Fruit fly (Drosophila melanogaster) whole organism, embryonic: ENCODE results near the gene CG17778.

Source experiments
- B-H1 ChIP-seq: fragments of 200-800 bp; sonication (Bioruptor generic); IDR thresholded peaks from 3 replicates; pipeline ENCODE4 v1.3.6; 2022; ENCODE audit warnings: missing biosample characterization, missing genetic modification characterization
- CG10431 ChIP-seq: fragments of 200-800 bp; sonication (Bioruptor generic); optimal IDR thresholded peaks from 3 replicates; lab custom pipeline; 2018; ENCODE audit warnings: missing biosample characterization, mild to moderate bottlenecking, missing genetic modification characterization
- CG10959 ChIP-seq: fragments of 200-800 bp; sonication (Bioruptor generic); IDR thresholded peaks from 2 replicates; pipeline ENCODE4 v1.3.6; 2022; ENCODE audit warnings: missing biosample characterization, missing genetic modification characterization
- CG12942 ChIP-seq: fragments of 200-800 bp; sonication (Bioruptor generic); optimal IDR thresholded peaks from 3 replicates; lab custom pipeline; 2016; ENCODE audit warnings: missing biosample characterization, missing genetic modification characterization
- CG13624 ChIP-seq: fragments of 200-800 bp; sonication (Bioruptor generic); optimal IDR thresholded peaks from 2 replicates; lab custom pipeline; 2016; ENCODE audit warnings: missing biosample characterization, missing genetic modification characterization
- CG14050 ChIP-seq: fragments of 200-800 bp; sonication (Bioruptor generic); IDR thresholded peaks from 3 replicates; pipeline ENCODE4 v1.3.6; 2022; ENCODE audit warnings: missing biosample characterization, missing genetic modification characterization
- CG15269 ChIP-seq: fragments of 200-800 bp; sonication (Bioruptor generic); optimal IDR thresholded peaks from 2 replicates; lab custom pipeline; 2018; ENCODE audit warnings: missing biosample characterization, mild to moderate bottlenecking, missing genetic modification characterization, moderate library complexity
- CG1529 ChIP-seq: fragments of 200-800 bp; sonication (Bioruptor generic); optimal IDR thresholded peaks from 3 replicates; lab custom pipeline; 2018; ENCODE audit warnings: missing biosample characterization, missing genetic modification characterization
- CG1647 ChIP-seq: fragments of 200-800 bp; sonication (Bioruptor generic); optimal IDR thresholded peaks from 3 replicates; lab custom pipeline; 2016; ENCODE audit warnings: missing biosample characterization, missing genetic modification characterization
- CG16779 ChIP-seq: fragments of 200-800 bp; sonication (Bioruptor generic); IDR thresholded peaks from 2 replicates; pipeline ENCODE4 v1.3.6; 2022; ENCODE audit warnings: missing biosample characterization, missing genetic modification characterization
- CG17829 ChIP-seq: fragments of 200-800 bp; optimal IDR thresholded peaks from 2 replicates; lab custom pipeline; 2019; ENCODE audit warnings: missing biosample characterization, mild to moderate bottlenecking, missing genetic modification characterization, moderate library complexity
- CG30403 ChIP-seq: fragments of 200-800 bp; sonication (Bioruptor generic); optimal IDR thresholded peaks from 3 replicates; lab custom pipeline; 2016; ENCODE audit warnings: missing biosample characterization, missing genetic modification characterization
- CG32767 ChIP-seq: fragments of 200-800 bp; sonication (Bioruptor generic); IDR thresholded peaks from 2 replicates; pipeline ENCODE4 v1.3.6; 2022; ENCODE audit warnings: missing biosample characterization, missing genetic modification characterization
- CG42726 ChIP-seq: fragments of 200-800 bp; sonication (Bioruptor generic); IDR thresholded peaks from 2 replicates; pipeline ENCODE4 v1.3.6; 2022; ENCODE audit warnings: missing biosample characterization, missing genetic modification characterization; ENCODE audit not compliant: partially characterized antibody
- CG6272 ChIP-seq: fragments of 200-800 bp; sonication (Bioruptor generic); IDR thresholded peaks from 2 replicates; pipeline ENCODE4 v1.3.6; 2022; ENCODE audit warnings: missing biosample characterization, missing genetic modification characterization
- CG7745 ChIP-seq: fragments of 200-800 bp; sonication (Bioruptor generic); optimal IDR thresholded peaks from 2 replicates; lab custom pipeline; 2018; ENCODE audit warnings: missing biosample characterization, mild to moderate bottlenecking, missing genetic modification characterization, moderate library complexity
- CG8089 ChIP-seq: fragments of 200-800 bp; sonication (Bioruptor generic); optimal IDR thresholded peaks from 3 replicates; lab custom pipeline; 2016; ENCODE audit warnings: missing biosample characterization, missing genetic modification characterization
- CHES-1-like ChIP-seq: fragments of 200-800 bp; sonication (Bioruptor generic); optimal IDR thresholded peaks from 2 replicates; lab custom pipeline; 2016; ENCODE audit warnings: missing biosample characterization, missing genetic modification characterization
- CTCF ChIP-seq: fragments of 200-800 bp; sonication (Bioruptor generic); optimal IDR thresholded peaks from 2 replicates; lab custom pipeline; 2017; ENCODE audit warnings: missing biosample characterization, mild to moderate bottlenecking, missing genetic modification characterization, moderate library complexity
- Drgx ChIP-seq: fragments of 200-800 bp; sonication (Bioruptor generic); IDR thresholded peaks from 2 replicates; pipeline ENCODE4 v1.3.6; 2022; ENCODE audit warnings: missing biosample characterization, missing genetic modification characterization
- GATAe ChIP-seq: fragments of 200-800 bp; sonication (Bioruptor generic); conservative IDR thresholded peaks from 2 replicates; pipeline ENCODE4 v1.3.6; 2022; ENCODE audit warnings: missing biosample characterization, missing genetic modification characterization
- HLH54F ChIP-seq: fragments of 200-800 bp; sonication (Bioruptor generic); optimal IDR thresholded peaks from 3 replicates; lab custom pipeline; 2016; ENCODE audit warnings: missing biosample characterization, missing genetic modification characterization
- MBD-R2 ChIP-seq: fragments of 200-800 bp; sonication (Bioruptor generic); IDR thresholded peaks from 2 replicates; pipeline ENCODE4 v1.3.6; 2022; ENCODE audit warnings: missing biosample characterization, missing genetic modification characterization
- Oli ChIP-seq: fragments of 200-800 bp; sonication (Bioruptor generic); optimal IDR thresholded peaks from 2 replicates; lab custom pipeline; 2018; ENCODE audit warnings: missing biosample characterization, mild to moderate bottlenecking, missing genetic modification characterization, moderate library complexity
- Opbp ChIP-seq: fragments of 200-800 bp; sonication (Bioruptor generic); IDR thresholded peaks from 3 replicates; pipeline ENCODE4 v1.3.6; 2022; ENCODE audit warnings: missing biosample characterization, missing genetic modification characterization; ENCODE audit not compliant: partially characterized antibody
- PHDP ChIP-seq: fragments of 200-800 bp; sonication (Bioruptor generic); optimal IDR thresholded peaks from 3 replicates; lab custom pipeline; 2018; ENCODE audit warnings: missing biosample characterization, mild to moderate bottlenecking, missing genetic modification characterization, moderate library complexity
- Sry-β ChIP-seq: fragments of 200-800 bp; sonication (Bioruptor generic); optimal IDR thresholded peaks from 2 replicates; lab custom pipeline; 2018; ENCODE audit warnings: missing biosample characterization, mild to moderate bottlenecking, missing genetic modification characterization, moderate library complexity
- Sry-δ ChIP-seq: fragments of 200-800 bp; sonication (Bioruptor generic); optimal IDR thresholded peaks from 2 replicates; lab custom pipeline; 2016; ENCODE audit warnings: missing biosample characterization, missing genetic modification characterization
- YL-1 ChIP-seq: fragments of 200-800 bp; sonication (Bioruptor generic); optimal IDR thresholded peaks from 3 replicates; lab custom pipeline; 2017; ENCODE audit warnings: missing biosample characterization, mild to moderate bottlenecking, missing genetic modification characterization
- ab ChIP-seq: fragments of 200-800 bp; sonication (Bioruptor generic); optimal IDR thresholded peaks from 2 replicates; lab custom pipeline; 2016; ENCODE audit warnings: missing biosample characterization, missing genetic modification characterization
- ara ChIP-seq: fragments of 200-800 bp; sonication (Bioruptor generic); IDR thresholded peaks from 2 replicates; pipeline ENCODE4 v1.3.6; 2022; ENCODE audit warnings: missing biosample characterization, missing genetic modification characterization
- bcd ChIP-seq: fragments of 200-800 bp; sonication (Bioruptor generic); optimal IDR thresholded peaks from 2 replicates; lab custom pipeline; 2017; ENCODE audit warnings: missing biosample characterization, mild to moderate bottlenecking, missing genetic modification characterization
- btn ChIP-seq: fragments of 200-800 bp; sonication (Bioruptor generic); optimal IDR thresholded peaks from 2 replicates; lab custom pipeline; 2016; ENCODE audit warnings: missing biosample characterization, missing genetic modification characterization
- chinmo ChIP-seq: fragments of 200-800 bp; sonication (Bioruptor generic); IDR thresholded peaks from 4 replicates; pipeline ENCODE4 v1.3.6; 2022; ENCODE audit warnings: missing biosample characterization, missing genetic modification characterization; ENCODE audit not compliant: partially characterized antibody
- crol ChIP-seq: fragments of 200-800 bp; sonication (Bioruptor generic); IDR thresholded peaks from 2 replicates; pipeline ENCODE4 v1.3.6; 2022; ENCODE audit warnings: missing biosample characterization, missing genetic modification characterization
- dmrt99B ChIP-seq: fragments of 200-800 bp; sonication (Bioruptor generic); optimal IDR thresholded peaks from 2 replicates; lab custom pipeline; 2018; ENCODE audit warnings: missing biosample characterization, mild to moderate bottlenecking, missing genetic modification characterization, moderate library complexity
- ems ChIP-seq: fragments of 200-800 bp; sonication (Bioruptor generic); optimal IDR thresholded peaks from 3 replicates; lab custom pipeline; 2016; ENCODE audit warnings: missing biosample characterization, missing genetic modification characterization
- esg ChIP-seq: fragments of 200-800 bp; sonication (Bioruptor generic); conservative IDR thresholded peaks from 2 replicates; pipeline ENCODE4 v1.3.6; 2022; ENCODE audit warnings: missing biosample characterization, missing genetic modification characterization
- eve ChIP-seq, 2 experiments: fragments of >200 bp; optimal IDR thresholded peaks; 2 replicates each; lab custom pipeline; 2017; ENCODE audit warnings: missing biosample characterization in 2 of 2, missing genetic modification characterization in 2 of 2
- ewg ChIP-seq: fragments of 200-800 bp; sonication (Bioruptor generic); optimal IDR thresholded peaks from 3 replicates; lab custom pipeline; 2017; ENCODE audit warnings: mild to moderate bottlenecking, missing biosample characterization, missing genetic modification reagents, missing genetic modification characterization
- gsb ChIP-seq: fragments of 200-800 bp; sonication (Bioruptor generic); IDR thresholded peaks from 2 replicates; pipeline ENCODE4 v1.3.6; 2022; ENCODE audit warnings: missing biosample characterization, missing genetic modification characterization
- ham ChIP-seq: fragments of 200-800 bp; sonication (Bioruptor generic); IDR thresholded peaks from 2 replicates; pipeline ENCODE4 v1.3.6; 2022; ENCODE audit warnings: missing biosample characterization, missing genetic modification characterization
- kni ChIP-seq: fragments of 200-800 bp; sonication (Bioruptor generic); optimal IDR thresholded peaks from 3 replicates; lab custom pipeline; 2017; ENCODE audit warnings: mild to moderate bottlenecking, missing biosample characterization, missing genetic modification reagents, missing genetic modification characterization
- lilli ChIP-seq: fragments of 200-800 bp; sonication (Bioruptor generic); optimal IDR thresholded peaks from 3 replicates; lab custom pipeline; 2016; ENCODE audit warnings: missing biosample characterization, missing genetic modification characterization
- nerfin-1 ChIP-seq: fragments of 200-800 bp; sonication (Bioruptor generic); optimal IDR thresholded peaks from 3 replicates; lab custom pipeline; 2019; ENCODE audit warnings: missing biosample characterization, mild to moderate bottlenecking, missing genetic modification characterization, moderate library complexity
- nom ChIP-seq: fragments of 200-800 bp; sonication (Bioruptor generic); optimal IDR thresholded peaks from 2 replicates; lab custom pipeline; 2017; ENCODE audit warnings: missing biosample characterization, missing genetic modification characterization, mild to moderate bottlenecking, moderate library complexity, missing genetic modification reagents
- phol ChIP-seq: fragments of 200-800 bp; sonication (Bioruptor generic); optimal IDR thresholded peaks from 3 replicates; lab custom pipeline; 2018; ENCODE audit warnings: missing biosample characterization, mild to moderate bottlenecking, missing genetic modification characterization, moderate library complexity
- run ChIP-seq: fragments of 200-800 bp; sonication (Bioruptor generic); optimal IDR thresholded peaks from 3 replicates; lab custom pipeline; 2018; ENCODE audit warnings: missing biosample characterization, mild to moderate bottlenecking, missing genetic modification characterization
- scrt ChIP-seq: fragments of 200-800 bp; sonication (Bioruptor generic); optimal IDR thresholded peaks from 2 replicates; lab custom pipeline; 2018; ENCODE audit warnings: missing biosample characterization, mild to moderate bottlenecking, missing genetic modification characterization, moderate library complexity
- sens-2 ChIP-seq: fragments of 200-800 bp; sonication (Bioruptor generic); IDR thresholded peaks from 2 replicates; pipeline ENCODE4 v1.3.6; 2022; ENCODE audit warnings: missing biosample characterization, missing genetic modification characterization
- sqz ChIP-seq: fragments of 200-800 bp; sonication (Bioruptor generic); optimal IDR thresholded peaks from 3 replicates; lab custom pipeline; 2018; ENCODE audit warnings: missing biosample characterization, mild to moderate bottlenecking, missing genetic modification characterization
- stwl ChIP-seq: fragments of 200-800 bp; sonication (Bioruptor generic); optimal IDR thresholded peaks from 3 replicates; lab custom pipeline; 2018; ENCODE audit warnings: missing biosample characterization, mild to moderate bottlenecking, missing genetic modification characterization, moderate library complexity

The CG17778 gene

dm6 chrX:487517-487957, 6.9 kb upstream of the CG17778 start, which contains the start of the genes CG18273 and CG3156 (continued):
- TF ChIP-seq ems (GFP tag; lab: Kevin White, UChicago) = no peak
- no peak for TF ChIP-seq nom (GFP tag; lab: Kevin White, UChicago)
- no peak for TF ChIP-seq CTCF (GFP tag; lab: Kevin White, UChicago)
- TF ChIP-seq CG42726 = no peak
- no peak for TF ChIP-seq CG32767 (GFP tag; lab: Robert Waterston, UW)
- TF ChIP-seq dmrt99B (tag; lab: Kevin White, UChicago) = no peak
- peak; percentile 75 for TF ChIP-seq Sry-δ
- no peak for TF ChIP-seq esg (GFP tag; lab: Robert Waterston, UW)
- peak; percentile 66 for TF ChIP-seq CHES-1-like (GFP tag; lab: Kevin White, UChicago)
- peak; percentile 43 for TF ChIP-seq CG13624 (GFP tag; lab: Kevin White, UChicago)
- TF ChIP-seq kni (GFP tag; lab: Kevin White, UChicago) = peak; percentile 60
- no peak for TF ChIP-seq crol (GFP tag; lab: Robert Waterston, UW)
- no peak for TF ChIP-seq CG8089 (GFP tag; lab: Kevin White, UChicago)
- TF ChIP-seq phol (tag; lab: Kevin White, UChicago) = peak; percentile 59
- TF ChIP-seq ab (GFP tag; lab: Kevin White, UChicago) = no peak
- no peak for TF ChIP-seq CG15269
- no peak for TF ChIP-seq CG6272
- TF ChIP-seq CG7745 (tag; lab: Kevin White, UChicago) = no peak
- TF ChIP-seq chinmo = no peak
- peak; percentile 57 for TF ChIP-seq CG17829 (tag; lab: Kevin White, UChicago)
- TF ChIP-seq GATAe (GFP tag; lab: Robert Waterston, UW) = no peak
- TF ChIP-seq CG10959 (GFP tag; lab: Robert Waterston, UW) = no peak
- TF ChIP-seq HLH54F (GFP tag; lab: Kevin White, UChicago) = no peak
- TF ChIP-seq nerfin-1 = peak; percentile 37
- TF ChIP-seq CG10431 (GFP tag; lab: Kevin White, UChicago) = no peak
- no peak for TF ChIP-seq PHDP (tag; lab: Kevin White, UChicago)
- no peak for TF ChIP-seq CG12942 (GFP tag; lab: Kevin White, UChicago)
- TF ChIP-seq sens-2 = no peak
- TF ChIP-seq eve (GFP tag; optimal IDR thresholded peaks at IDR 0.05; lab: Kevin White, UChicago) = no peak
- peak; percentile 26 for TF ChIP-seq lilli (GFP tag; lab: Kevin White, UChicago)
- no peak for TF ChIP-seq sqz
- TF ChIP-seq CG1529 (GFP tag; lab: Kevin White, UChicago) = no peak
- no peak for TF ChIP-seq btn (GFP tag; lab: Kevin White, UChicago)
- no peak for TF ChIP-seq CG1647 (GFP tag; lab: Kevin White, UChicago)
- no peak for TF ChIP-seq B-H1 (GFP tag; lab: Robert Waterston, UW)
- TF ChIP-seq gsb (GFP tag; lab: Robert Waterston, UW) = no peak
- peak; percentile 94 for TF ChIP-seq Sry-β (GFP tag; lab: Kevin White, UChicago)
- TF ChIP-seq ara (GFP tag; lab: Robert Waterston, UW) = no peak
- peak; percentile 44 for TF ChIP-seq stwl
- TF ChIP-seq Drgx (GFP tag; lab: Robert Waterston, UW) = no peak
- no peak for TF ChIP-seq scrt (GFP tag; lab: Kevin White, UChicago)
- TF ChIP-seq CG14050 (GFP tag; lab: Robert Waterston, UW) = no peak
- TF ChIP-seq Opbp = peak; percentile 60; the same call in 1 of the 3 replicates
- peak; percentile 7 for TF ChIP-seq CG30403 (GFP tag; lab: Kevin White, UChicago)
- TF ChIP-seq MBD-R2 (GFP tag; lab: Robert Waterston, UW) = peak; percentile 70
- TF ChIP-seq YL-1 (GFP tag; lab: Kevin White, UChicago) = peak; percentile 52
- no peak for TF ChIP-seq run
- TF ChIP-seq ewg = no peak
- no peak for TF ChIP-seq CG16779 (GFP tag; lab: Robert Waterston, UW)
- no peak for TF ChIP-seq Oli (tag; lab: Kevin White, UChicago)
- TF ChIP-seq bcd (GFP tag; lab: Kevin White, UChicago) = no peak
- TF ChIP-seq ham = no peak
